Worm (Caenorhabditis elegans) whole organism, L2 larva: Measurements from ENCODE around the gene C16C8.17.

Source experiments
- nhr-12 ChIP-seq: fragments of 150-350 bp; optimal IDR thresholded peaks from 2 replicates; lab custom pipeline; 2014; ENCODE audit warnings: missing biosample characterization, missing genetic modification characterization
- nhr-237 ChIP-seq: fragments of 150-350 bp; optimal IDR thresholded peaks from 2 replicates; lab custom pipeline; 2014; ENCODE audit warnings: missing biosample characterization, missing genetic modification characterization
- snpc-4 ChIP-seq: fragments of 150-350 bp; optimal IDR thresholded peaks from 2 replicates; lab custom pipeline; 2014; ENCODE audit warnings: missing biosample characterization, missing genetic modification characterization
- unc-62 ChIP-seq: fragments of 150-350 bp; optimal IDR thresholded peaks from 2 replicates; lab custom pipeline; 2014; ENCODE audit warnings: missing biosample characterization, missing genetic modification reagents, missing genetic modification characterization

- TF ChIP-seq nhr-237 (tag; lab: Kevin White, UChicago) (no peak), nhr-12 (tag; lab: Kevin White, UChicago) (no peak), snpc-4 (no peak), unc-62 (no peak)
These were observed 41.6 kb downstream of the C16C8.17 start, which contains the start of gene smu-2 for ce11 chrII:3482231-3482630.
